Worm (Caenorhabditis elegans) whole organism, L1 larva: Measurements from ENCODE around the gene Y55F3BR.10.

Source experiments
- C16A3.4 ChIP-seq: fragments of 150-350 bp; optimal IDR thresholded peaks from 2 replicates; lab custom pipeline; 2014; ENCODE audit warnings: missing biosample characterization, missing genetic modification characterization
- aly-2 ChIP-seq: fragments of 150-350 bp; optimal IDR thresholded peaks from 2 replicates; lab custom pipeline; 2014; ENCODE audit warnings: missing biosample characterization, missing genetic modification characterization
- ama-1 ChIP-seq: fragments of 150-350 bp; optimal IDR thresholded peaks from 2 replicates; lab custom pipeline; 2014
- blmp-1 ChIP-seq: fragments of 150-350 bp; optimal IDR thresholded peaks from 2 replicates; lab custom pipeline; 2014; ENCODE audit warnings: missing biosample characterization, missing genetic modification characterization
- ceh-82 ChIP-seq, 3 experiments: fragments of 150-350 bp in 1 of 3; sonication (generic microtip) in 2 of 3; optimal IDR thresholded peaks; 2 replicates each; lab custom pipeline; 2014 to 2017; ENCODE audit warnings: missing biosample characterization in 3 of 3, missing genetic modification characterization in 3 of 3
- dpl-1 ChIP-seq, 3 experiments: fragments of 150-350 bp in 2 of 3; sonication (generic microtip) in 1 of 3; optimal IDR thresholded peaks; 2 replicates each; lab custom pipeline; 2014 to 2017; ENCODE audit warnings: missing biosample characterization in 3 of 3, missing genetic modification characterization in 3 of 3, missing genetic modification reagents in 3 of 3
- efl-1 ChIP-seq, 4 experiments: fragments of 150-350 bp; optimal IDR thresholded peaks in 3 of 4; peaks in 1 of 4; 1 replicate in 1 of 4; 2 replicates in 3 of 4; lab custom pipeline; 2014; ENCODE audit warnings: missing biosample characterization in 2 of 4, missing genetic modification characterization in 2 of 4, missing genetic modification reagents in 2 of 4
- egl-27 ChIP-seq, 2 experiments: fragments of 150-350 bp in 1 of 2; sonication (generic microtip); optimal IDR thresholded peaks; 3 replicates each; lab custom pipeline; 2017 to 2018; ENCODE audit warnings: missing biosample characterization in 2 of 2, missing genetic modification characterization in 2 of 2, missing genetic modification reagents in 2 of 2
- elt-2 ChIP-seq: sonication (generic microtip); optimal IDR thresholded peaks from 2 replicates; lab custom pipeline; 2016; ENCODE audit warnings: missing genetic modification characterization, mild to moderate bottlenecking, inconsistent platforms, missing compliant biosample characterization, missing genetic modification reagents
- elt-3 ChIP-seq, 6 experiments: fragments of 150-350 bp in 1 of 6; sonication (generic microtip); optimal IDR thresholded peaks; 2 replicates each; lab custom pipeline; 2017 to 2018; ENCODE audit warnings: missing biosample characterization in 6 of 6, missing genetic modification characterization in 6 of 6, inconsistent platforms in 1 of 6
- fkh-10 ChIP-seq: sonication (generic microtip); optimal IDR thresholded peaks from 2 replicates; lab custom pipeline; 2017; ENCODE audit warnings: missing biosample characterization, missing genetic modification reagents, missing genetic modification characterization
- grh-1 ChIP-seq: fragments of 200-800 bp; sonication (Bioruptor generic); IDR thresholded peaks from 2 replicates; pipeline ENCODE4 v1.3.6; 2022; ENCODE audit warnings: missing genetic modification reagents, missing genetic modification characterization, missing compliant biosample characterization
- isw-1 ChIP-seq: fragments of 200-800 bp; sonication (Bioruptor generic); IDR thresholded peaks from 2 replicates; pipeline ENCODE4 v1.3.6; 2022; ENCODE audit warnings: missing genetic modification characterization, missing compliant biosample characterization
- jun-1 ChIP-seq: fragments of 150-350 bp; optimal IDR thresholded peaks from 2 replicates; lab custom pipeline; 2014; ENCODE audit warnings: missing biosample characterization, missing genetic modification reagents, missing genetic modification characterization
- lin-15B ChIP-seq: fragments of 150-350 bp; sonication (generic microtip); optimal IDR thresholded peaks from 3 replicates; lab custom pipeline; 2014; ENCODE audit warnings: missing biosample characterization, missing genetic modification characterization
- lin-35 ChIP-seq, 2 experiments: fragments of 150-350 bp; optimal IDR thresholded peaks; 2 replicates each; lab custom pipeline; 2014; ENCODE audit warnings: missing biosample characterization in 2 of 2, missing genetic modification characterization in 2 of 2, missing genetic modification reagents in 2 of 2
- lin-39 ChIP-seq: fragments of 150-350 bp; optimal IDR thresholded peaks from 2 replicates; lab custom pipeline; 2014; ENCODE audit warnings: missing biosample characterization, missing genetic modification reagents, missing genetic modification characterization
- lir-3 ChIP-seq: sonication (generic microtip); optimal IDR thresholded peaks from 2 replicates; lab custom pipeline; 2016; ENCODE audit warnings: mild to moderate bottlenecking, missing genetic modification characterization, moderate library complexity, missing compliant biosample characterization; ENCODE audit not compliant: poor library complexity
- mab-9 ChIP-seq: fragments of 200-800 bp; sonication (Bioruptor generic); IDR thresholded peaks from 2 replicates; pipeline ENCODE4 v1.3.6; 2022; ENCODE audit warnings: missing genetic modification reagents, missing genetic modification characterization, missing compliant biosample characterization
- mdl-1 ChIP-seq, 2 experiments: fragments of 150-350 bp; optimal IDR thresholded peaks; 2 replicates each; lab custom pipeline; 2014 to 2017; ENCODE audit warnings: missing biosample characterization in 2 of 2, missing genetic modification characterization in 2 of 2, inconsistent platforms in 1 of 2
- mep-1 ChIP-seq: fragments of 150-350 bp; optimal IDR thresholded peaks from 2 replicates; lab custom pipeline; 2014; ENCODE audit warnings: missing biosample characterization, missing genetic modification characterization
- nhr-12 ChIP-seq: sonication (generic microtip); optimal IDR thresholded peaks from 2 replicates; lab custom pipeline; 2017; ENCODE audit warnings: missing biosample characterization, missing genetic modification characterization
- nhr-19 ChIP-seq: fragments of 200-800 bp; sonication (Bioruptor generic); conservative IDR thresholded peaks from 2 replicates; pipeline ENCODE4 v1.3.6; 2022; ENCODE audit warnings: missing genetic modification characterization, missing compliant biosample characterization
- nhr-237 ChIP-seq: fragments of 150-350 bp; optimal IDR thresholded peaks from 2 replicates; lab custom pipeline; 2014; ENCODE audit warnings: missing biosample characterization, missing genetic modification characterization
- nhr-71 ChIP-seq: sonication (generic microtip); optimal IDR thresholded peaks from 2 replicates; lab custom pipeline; 2016; ENCODE audit warnings: mild to moderate bottlenecking, missing genetic modification characterization, moderate library complexity, missing compliant biosample characterization
- pqm-1 ChIP-seq: sonication (generic microtip); optimal IDR thresholded peaks from 3 replicates; lab custom pipeline; 2017; ENCODE audit warnings: missing biosample characterization, missing genetic modification characterization
- rnt-1 ChIP-seq: sonication (generic microtip); optimal IDR thresholded peaks from 2 replicates; lab custom pipeline; 2016; ENCODE audit warnings: mild to moderate bottlenecking, missing genetic modification characterization, moderate library complexity, missing compliant biosample characterization
- skn-1 ChIP-seq: fragments of 150-350 bp; optimal IDR thresholded peaks from 2 replicates; lab custom pipeline; 2014; ENCODE audit warnings: missing biosample characterization, missing genetic modification characterization
- snpc-4 ChIP-seq: fragments of 150-350 bp; optimal IDR thresholded peaks from 2 replicates; lab custom pipeline; 2014; ENCODE audit warnings: missing biosample characterization, missing genetic modification characterization
- snu-23 ChIP-seq: sonication (generic microtip); optimal IDR thresholded peaks from 2 replicates; lab custom pipeline; 2016; ENCODE audit warnings: missing genetic modification characterization, missing compliant biosample characterization
- sox-4 ChIP-seq: sonication (generic microtip); optimal IDR thresholded peaks from 2 replicates; lab custom pipeline; 2016; ENCODE audit warnings: missing genetic modification characterization, missing compliant biosample characterization
- sup-37 ChIP-seq: fragments of 200-800 bp; sonication (Bioruptor generic); optimal IDR thresholded peaks from 2 replicates; lab custom pipeline; 2018; ENCODE audit warnings: mild to moderate bottlenecking, missing genetic modification characterization, missing compliant biosample characterization
- swsn-7 ChIP-seq: sonication (generic microtip); optimal IDR thresholded peaks from 2 replicates; lab custom pipeline; 2016; ENCODE audit warnings: missing genetic modification characterization, missing compliant biosample characterization
- tbx-2 ChIP-seq: sonication (generic microtip); optimal IDR thresholded peaks from 2 replicates; lab custom pipeline; 2016; ENCODE audit warnings: missing genetic modification characterization, missing compliant biosample characterization
- tlp-1 ChIP-seq: fragments of 150-350 bp; optimal IDR thresholded peaks from 2 replicates; lab custom pipeline; 2014; ENCODE audit warnings: missing biosample characterization, missing genetic modification characterization
- unc-130 ChIP-seq: fragments of 150-350 bp; optimal IDR thresholded peaks from 2 replicates; lab custom pipeline; 2017; ENCODE audit warnings: missing biosample characterization, missing genetic modification characterization, inconsistent platforms
- unc-86 ChIP-seq: sonication (generic microtip); optimal IDR thresholded peaks from 2 replicates; lab custom pipeline; 2016; ENCODE audit warnings: missing genetic modification characterization, missing compliant biosample characterization
- xbp-1 ChIP-seq: sonication (generic microtip); optimal IDR thresholded peaks from 2 replicates; lab custom pipeline; 2016; ENCODE audit warnings: missing genetic modification characterization, missing compliant biosample characterization

Y55F3BR.10 gene

DNA sequence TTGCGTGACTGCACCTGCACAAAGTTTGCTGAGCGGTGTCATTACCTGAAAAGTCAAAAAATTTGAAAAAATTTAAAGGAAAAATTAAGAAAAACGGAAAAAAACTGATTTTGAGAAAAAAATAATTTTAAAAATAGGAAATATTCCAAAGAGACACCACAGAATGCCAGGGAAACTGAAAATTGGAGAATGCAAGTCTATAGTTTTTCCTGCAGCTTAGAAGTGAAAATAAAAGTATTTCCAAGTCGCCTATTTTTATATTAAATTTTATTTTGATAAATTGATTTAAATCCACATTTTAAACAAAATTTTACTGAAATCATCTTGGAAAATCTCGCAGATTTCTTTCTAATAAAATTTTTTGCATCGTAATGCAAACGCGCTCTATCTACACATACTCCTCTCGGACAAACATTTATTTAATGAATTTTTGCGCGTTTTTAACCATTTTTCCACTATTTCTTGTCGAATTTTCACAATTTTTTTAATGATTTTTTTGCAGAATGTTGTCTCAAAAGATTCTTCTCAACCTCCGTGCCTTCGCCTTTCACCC lies 35.6 kb upstream of the Y55F3BR.10 start, which contains the start of the genes F56B3.11 and ech-5 (continued):
- peak; percentile 58 to 77 (median 68) for TF ChIP-seq dpl-1 (GFP tag; optimal IDR thresholded peaks at IDR 0.05; lab: Kevin White, UChicago)
- TF ChIP-seq snu-23 (GFP tag; lab: Kevin White, UChicago) = peak; percentile 92
- TF ChIP-seq rnt-1 (tag; lab: Kevin White, UChicago) = no peak
- no peak for TF ChIP-seq unc-130 (tag; lab: Kevin White, UChicago)
- peak; percentile 90 for TF ChIP-seq isw-1 (GFP tag; lab: Robert Waterston, UW)
- TF ChIP-seq nhr-71 (tag; lab: Kevin White, UChicago) = peak; percentile 95

- TF ChIP-seq mep-1 (tag; lab: Kevin White, UChicago) (no peak), tbx-2 (tag; lab: Kevin White, UChicago) (no peak), egl-27 (tag; optimal IDR thresholded peaks at IDR 0.05; lab: Kevin White, UChicago) (no peak), nhr-12 (no peak), swsn-7 (tag; lab: Kevin White, UChicago) (no peak), elt-3 (tag; optimal IDR thresholded peaks at IDR 0.05; lab: Kevin White, UChicago) (no peak), efl-1 (optimal IDR thresholded peaks at IDR 0.05; lab: Kevin White, UChicago) (no peak), efl-1 (GFP tag; optimal IDR thresholded peaks at IDR 0.05 in 1 of 2; lab: Kevin White, UChicago) (no peak), lir-3 (tag; lab: Kevin White, UChicago) (no peak), skn-1 (no peak), xbp-1 (tag; lab: Kevin White, UChicago) (no peak), unc-86 (no peak), snpc-4 (tag; lab: Kevin White, UChicago) (no peak), mab-9 (GFP tag; lab: Robert Waterston, UW) (no peak), ama-1 (no peak), mdl-1 (tag; optimal IDR thresholded peaks at IDR 0.05; lab: Kevin White, UChicago) (no peak), pqm-1 (tag; lab: Kevin White, UChicago) (no peak)
Measured at ce11 chrIV:800518-800917, 31.7 kb upstream of the Y55F3BR.10 start, which contains the start of gene mrpl-46. TSS of gene mrpl-46 (plus strand) at chrIV:800818.

DNA sequence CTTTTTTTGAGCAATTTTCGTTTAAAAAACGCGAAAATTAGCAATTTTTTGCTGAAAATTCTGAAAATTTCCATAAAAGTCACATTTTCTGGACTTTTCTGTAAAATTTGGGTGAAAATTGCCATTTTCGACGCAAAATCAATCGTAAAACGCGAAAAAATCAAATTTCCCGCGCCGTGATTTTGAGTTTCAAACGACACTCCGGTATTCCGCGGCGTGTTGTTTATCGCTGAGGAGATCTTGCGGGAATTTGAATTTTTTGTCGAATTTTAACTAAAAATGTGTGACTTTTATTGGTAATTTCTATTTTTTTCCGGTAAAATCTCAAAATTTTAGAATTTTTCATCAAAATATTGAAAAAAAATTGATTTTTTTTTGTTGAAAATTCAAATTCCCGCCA lies 31.1 kb upstream of the Y55F3BR.10 start:
- TF ChIP-seq lin-35 (GFP tag; optimal IDR thresholded peaks at IDR 0.05; lab: Kevin White, UChicago) (no peak), elt-2 (no peak), lin-39 (tag; lab: Kevin White, UChicago) (no peak)

ce11 chrIV:804802-805201 lies 27.4 kb upstream of the Y55F3BR.10 start, which contains the start of gene Y55F3BL.4:
TSS of gene Y55F3BL.4 (plus strand) at chrIV:805102.
- TF ChIP-seq nhr-237 (tag; lab: Kevin White, UChicago) (no peak), snu-23 (GFP tag; lab: Kevin White, UChicago) (no peak), C16A3.4 (tag; lab: Kevin White, UChicago) (no peak), sup-37 (GFP tag; lab: Kevin White, UChicago) (no peak), nhr-19 (GFP tag; lab: Robert Waterston, UW) (no peak), tlp-1 (tag; lab: Kevin White, UChicago) (no peak), pqm-1 (tag; lab: Kevin White, UChicago) (no peak)

- TF ChIP-seq blmp-1 (tag; lab: Kevin White, UChicago) = no peak
- TF ChIP-seq efl-1 (optimal IDR thresholded peaks at IDR 0.05; lab: Kevin White, UChicago) = no peak
- peak in 1 of 2 experiments; percentile 10 for TF ChIP-seq efl-1 (GFP tag; optimal IDR thresholded peaks at IDR 0.05 in 1 of 2; lab: Kevin White, UChicago)
- 0 out of 2 replicates have a peak, but pooled peaks have one; percentile 9 for TF ChIP-seq grh-1 (GFP tag; lab: Robert Waterston, UW)
- no peak for TF ChIP-seq aly-2
- no peak for TF ChIP-seq sox-4 (tag; lab: Kevin White, UChicago)
- no peak for TF ChIP-seq fkh-10 (GFP tag; lab: Kevin White, UChicago)
- no peak for TF ChIP-seq jun-1 (tag; lab: Kevin White, UChicago)
- no peak for TF ChIP-seq swsn-7 (tag; lab: Kevin White, UChicago)
- no peak for TF ChIP-seq elt-3 (tag; optimal IDR thresholded peaks at IDR 0.05; lab: Kevin White, UChicago)
- no peak for TF ChIP-seq lin-15B (tag; lab: Kevin White, UChicago)
- TF ChIP-seq ceh-82 (tag; optimal IDR thresholded peaks at IDR 0.05; lab: Kevin White, UChicago) = no peak
Measured at ce11 chrIV:805693-806092, 26.5 kb upstream of the Y55F3BR.10 start.
